Worm (Caenorhabditis elegans) whole organism, late embryonic: ENCODE results near the gene ugt-54.
"Not testable (repeated sequence)": the region's sequence is repeated elsewhere in the genome, so short reads cannot be mapped to it uniquely, and the experiment has no call there.

Experiments used
- C38D4.7 ChIP-seq: fragments of 200-800 bp; sonication (Bioruptor generic); optimal IDR thresholded peaks from 2 replicates; lab custom pipeline; 2018; ENCODE audit warnings: mild to moderate bottlenecking, missing genetic modification characterization, moderate library complexity, missing compliant biosample characterization
- K02D7.2 ChIP-seq: sonication (generic microtip); optimal IDR thresholded peaks from 2 replicates; lab custom pipeline; 2017; ENCODE audit warnings: mild to moderate bottlenecking, missing genetic modification characterization, missing compliant biosample characterization
- ceh-18 ChIP-seq: sonication (generic microtip); optimal IDR thresholded peaks from 2 replicates; lab custom pipeline; 2016; ENCODE audit warnings: missing genetic modification characterization, missing compliant biosample characterization
- ceh-31 ChIP-seq: sonication (generic microtip); optimal IDR thresholded peaks from 2 replicates; lab custom pipeline; 2016; ENCODE audit warnings: missing genetic modification characterization, missing compliant biosample characterization
- ceh-9 ChIP-seq: sonication (generic microtip); optimal IDR thresholded peaks from 2 replicates; lab custom pipeline; 2016; ENCODE audit warnings: mild to moderate bottlenecking, missing genetic modification characterization, inconsistent platforms, missing compliant biosample characterization
- nfya-1 ChIP-seq: sonication (generic microtip); optimal IDR thresholded peaks from 2 replicates; lab custom pipeline; 2017; ENCODE audit warnings: missing genetic modification characterization, mild to moderate bottlenecking, missing compliant biosample characterization, antibody characterized with exemption, moderate library complexity
- nhr-11 ChIP-seq: fragments of 150-350 bp; optimal IDR thresholded peaks from 2 replicates; lab custom pipeline; 2014; ENCODE audit warnings: missing biosample characterization, missing genetic modification characterization
- nhr-232 ChIP-seq: sonication (generic microtip); optimal IDR thresholded peaks from 2 replicates; lab custom pipeline; 2016; ENCODE audit warnings: missing genetic modification characterization, missing compliant biosample characterization
- pha-4 ChIP-seq: fragments of 150-350 bp; optimal IDR thresholded peaks from 2 replicates; lab custom pipeline; 2018; ENCODE audit warnings: missing biosample characterization, missing genetic modification reagents, missing genetic modification characterization
- pqm-1 ChIP-seq: sonication (generic microtip); optimal IDR thresholded peaks from 2 replicates; lab custom pipeline; 2016; ENCODE audit warnings: missing genetic modification characterization, missing compliant biosample characterization
- unc-42 ChIP-seq: sonication (generic microtip); optimal IDR thresholded peaks from 2 replicates; lab custom pipeline; 2016; ENCODE audit warnings: missing genotype, missing genetic modification characterization, missing compliant biosample characterization
- ztf-16 ChIP-seq: sonication (generic microtip); optimal IDR thresholded peaks from 2 replicates; lab custom pipeline; 2017; ENCODE audit warnings: missing genetic modification characterization, missing compliant biosample characterization

ce11 chrIV:10751740-10752139 lies 9.8 kb upstream of the ugt-54 start, which contains the start of gene T25B9.2:
- not testable (repeated sequence) for TF ChIP-seq ceh-9 (tag; lab: Kevin White, UChicago); C38D4.7 (GFP tag; lab: Kevin White, UChicago); nhr-11 (tag; lab: Kevin White, UChicago); nfya-1; ceh-31 (tag; lab: Kevin White, UChicago); nhr-232 (tag; lab: Kevin White, UChicago); ztf-16 (tag; lab: Kevin White, UChicago); pha-4 (tag; lab: Kevin White, UChicago); ceh-18 (tag; lab: Kevin White, UChicago); unc-42 (tag; lab: Kevin White, UChicago); K02D7.2; pqm-1 (tag; lab: Kevin White, UChicago)
